Fruit fly (Drosophila melanogaster) whole organism, pupa: ENCODE data around the gene fd96Cb.

Experiments
- CG10348 ChIP-seq: fragments of 200-800 bp; sonication (Bioruptor generic); IDR thresholded peaks from 2 replicates; pipeline ENCODE4 v1.3.6; 2022; ENCODE audit warnings: missing biosample characterization, missing genetic modification characterization
- CG12605 ChIP-seq: fragments of 200-800 bp; sonication (Bioruptor generic); IDR thresholded peaks from 2 replicates; pipeline ENCODE4 v1.3.6; 2022; ENCODE audit warnings: missing biosample characterization, missing genetic modification characterization
- CG13204 ChIP-seq: fragments of 200-800 bp; sonication (Bioruptor generic); optimal IDR thresholded peaks from 2 replicates; lab custom pipeline; 2018; ENCODE audit warnings: missing biosample characterization, mild to moderate bottlenecking, missing genetic modification characterization, moderate library complexity
- CG14655 ChIP-seq: fragments of 200-800 bp; sonication (Bioruptor generic); optimal IDR thresholded peaks from 3 replicates; lab custom pipeline; 2017; ENCODE audit warnings: mild to moderate bottlenecking, missing biosample characterization, missing genetic modification reagents, missing genetic modification characterization
- CG17806 ChIP-seq: fragments of 200-800 bp; sonication (Bioruptor generic); optimal IDR thresholded peaks from 2 replicates; lab custom pipeline; 2018; ENCODE audit warnings: missing biosample characterization, mild to moderate bottlenecking, missing genetic modification characterization, moderate library complexity
- CG32121 ChIP-seq: fragments of 200-800 bp; sonication (Bioruptor generic); IDR thresholded peaks from 2 replicates; pipeline ENCODE4 v1.3.6; 2022; ENCODE audit warnings: missing biosample characterization, missing genetic modification characterization
- CG34367 ChIP-seq: fragments of 200-800 bp; sonication (Bioruptor generic); optimal IDR thresholded peaks from 2 replicates; lab custom pipeline; 2018; ENCODE audit warnings: missing biosample characterization, mild to moderate bottlenecking, missing genetic modification characterization
- CG4496 ChIP-seq: fragments of 200-800 bp; sonication (Bioruptor generic); IDR thresholded peaks from 3 replicates; pipeline ENCODE4 v1.3.6; 2022; ENCODE audit warnings: missing biosample characterization, missing genetic modification characterization
- D1 ChIP-seq: fragments of 200-800 bp; sonication (Bioruptor generic); optimal IDR thresholded peaks from 2 replicates; lab custom pipeline; 2018; ENCODE audit warnings: missing biosample characterization, mild to moderate bottlenecking, missing genetic modification characterization, moderate library complexity
- Pif1B ChIP-seq: fragments of 200-800 bp; sonication (Bioruptor generic); optimal IDR thresholded peaks from 3 replicates; lab custom pipeline; 2016; ENCODE audit warnings: missing biosample characterization, missing genetic modification characterization
- Snoo ChIP-seq: fragments of 200-800 bp; sonication (Bioruptor generic); optimal IDR thresholded peaks from 3 replicates; lab custom pipeline; 2017; ENCODE audit warnings: missing biosample characterization, mild to moderate bottlenecking, missing genetic modification characterization, inconsistent platforms
- fd96Ca ChIP-seq: fragments of 200-800 bp; sonication (Bioruptor generic); IDR thresholded peaks from 3 replicates; pipeline ENCODE4 v1.3.6; 2022; ENCODE audit warnings: missing biosample characterization, missing genetic modification characterization
- rn ChIP-seq: fragments of 200-800 bp; sonication (Bioruptor generic); IDR thresholded peaks from 2 replicates; pipeline ENCODE4 v1.3.6; 2022; ENCODE audit warnings: missing biosample characterization, missing genetic modification characterization

dm6 chr3R:25056488-25057157 lies 38.2 kb upstream of the fd96Cb start:
- TF ChIP-seq Snoo (no peak), CG17806 (tag; lab: Kevin White, UChicago) (no peak), fd96Ca (GFP tag; lab: Robert Waterston, UW) (no peak), CG34367 (no peak), D1 (tag; lab: Kevin White, UChicago) (no peak), CG4496 (GFP tag; lab: Robert Waterston, UW) (no peak), CG32121 (GFP tag; lab: Robert Waterston, UW) (no peak), Pif1B (GFP tag; lab: Kevin White, UChicago) (no peak), CG10348 (no peak), CG14655 (GFP tag; lab: Kevin White, UChicago) (no peak), CG12605 (GFP tag; lab: Robert Waterston, UW) (no peak), rn (GFP tag; lab: Robert Waterston, UW) (no peak), CG13204 (GFP tag; lab: Kevin White, UChicago) (no peak)
